Worm (Caenorhabditis elegans): ENCODE measurements around the gene pcca-1.
A peak's percentile ranks its signal among the peaks of the same experiment; 100 is the strongest.
"Not testable (repeated sequence)": the region's sequence is repeated elsewhere in the genome, so short reads cannot be mapped to it uniquely, and the experiment has no call there.

pcca-1 gene

DNA sequence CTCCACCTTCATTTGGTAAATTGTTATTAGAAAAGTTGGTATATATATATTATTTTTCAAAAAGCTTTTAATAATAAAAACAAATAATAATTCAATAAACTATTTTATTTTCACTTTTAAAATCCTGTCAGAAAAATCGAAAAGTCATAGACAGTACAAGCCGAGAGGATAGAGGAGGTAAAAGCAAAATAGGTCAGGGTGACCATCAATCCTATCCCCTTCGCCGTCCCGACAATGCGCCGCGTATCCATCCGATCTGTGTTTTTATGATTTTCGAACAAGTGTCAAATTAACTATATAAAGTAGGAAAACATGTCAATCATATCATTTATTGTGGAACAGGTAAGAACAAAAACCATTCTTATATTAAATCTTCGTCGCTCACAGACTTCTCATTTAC, 4.6 kb upstream of the pcca-1 start:
- TF ChIP-seq nhr-2 (tag; optimal IDR thresholded peaks at IDR 0.05): no peak
- TF ChIP-seq blmp-1 (tag; optimal IDR thresholded peaks at IDR 0.05): peak; percentile 46

DNA sequence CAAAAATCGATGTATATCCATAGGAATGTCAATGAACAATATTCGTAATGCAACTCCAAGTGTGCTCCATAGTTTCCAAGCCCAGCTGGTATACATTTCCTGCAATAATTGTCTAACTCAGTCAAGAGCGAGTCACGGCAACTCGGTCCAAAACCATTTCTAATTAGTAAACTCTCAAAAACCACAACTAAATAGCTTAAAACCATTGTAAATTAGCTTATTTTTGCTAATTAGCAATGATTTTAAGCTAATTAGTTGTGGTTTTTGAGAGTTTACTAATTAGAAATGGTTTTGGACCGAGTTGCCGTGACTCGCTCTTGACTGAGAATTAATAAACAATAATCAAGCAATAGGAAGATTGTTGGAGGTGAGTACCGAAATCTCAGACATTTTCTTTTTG, 4.0 kb upstream of the pcca-1 start, which contains the start of gene dhs-29:
Gene dhs-29 (minus strand): TSS at position 101 of the 400 bp plus-strand sequence.
- not testable (repeated sequence) for TF ChIP-seq ceh-39 (tag; optimal IDR thresholded peaks at IDR 0.05); snpc-4 (tag; optimal IDR thresholded peaks at IDR 0.05); ceh-83 (GFP tag; optimal IDR thresholded peaks at IDR 0.05)

ce11 chrX:7664419-7664818, 3.6 kb upstream of the pcca-1 start:
- TF ChIP-seq sem-2 (GFP tag; optimal IDR thresholded peaks at IDR 0.05) (no peak), ceh-39 (tag; optimal IDR thresholded peaks at IDR 0.05) (no peak), sptf-1 (tag; optimal IDR thresholded peaks at IDR 0.05) (no peak), mep-1 (tag; optimal IDR thresholded peaks at IDR 0.05) (no peak), zip-8 (tag; optimal IDR thresholded peaks at IDR 0.05) (no peak)

DNA sequence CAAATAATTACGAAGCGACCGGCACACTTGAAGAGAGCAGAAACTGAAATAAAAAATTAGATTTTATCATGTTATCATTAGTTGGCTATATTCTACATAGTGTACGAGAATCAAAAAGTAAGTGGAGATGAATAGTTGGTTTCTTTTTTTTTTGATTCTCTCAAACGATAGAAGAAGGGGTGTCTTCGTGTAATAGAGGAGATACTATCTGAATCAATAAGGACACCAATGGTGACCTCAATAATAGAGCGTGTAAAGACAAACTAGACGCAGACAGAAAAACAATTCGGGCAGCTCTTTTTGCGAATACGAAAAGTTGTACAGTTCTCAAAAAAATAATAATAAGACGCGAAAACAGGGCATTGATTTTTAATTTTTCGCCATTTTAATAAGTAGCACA, 1.7 kb upstream of the pcca-1 start:
- TF ChIP-seq unc-39 (tag; optimal IDR thresholded peaks at IDR 0.05): no peak
- peak; percentile 35 for TF ChIP-seq elt-1 (tag; optimal IDR thresholded peaks at IDR 0.05; ENCODE audit: borderline replicate concordance, insufficient read depth)
- no peak for TF ChIP-seq cnd-1 (tag; optimal IDR thresholded peaks at IDR 0.05)
- no peak for TF ChIP-seq nhr-237 (tag; optimal IDR thresholded peaks at IDR 0.05)
- no peak for TF ChIP-seq zip-8 (tag; optimal IDR thresholded peaks at IDR 0.05)

ce11 chrX:7661628-7662027, 842 bp upstream of the pcca-1 start:
- TF ChIP-seq ces-1 (GFP tag; optimal IDR thresholded peaks at IDR 0.05): no peak
- TF ChIP-seq ham-2 (GFP tag; optimal IDR thresholded peaks at IDR 0.05): no peak
- no peak for TF ChIP-seq blmp-1 (tag; optimal IDR thresholded peaks at IDR 0.05)
- peak; percentile 47 for TF ChIP-seq hlh-1 (tag; optimal IDR thresholded peaks at IDR 0.05)
- TF ChIP-seq unc-62 (GFP tag; optimal IDR thresholded peaks at IDR 0.05): peak; percentile 28
- TF ChIP-seq pha-4 (tag; optimal IDR thresholded peaks at IDR 0.05): peak; percentile 39
- TF ChIP-seq mep-1 (tag; optimal IDR thresholded peaks at IDR 0.05): peak; percentile 50
- TF ChIP-seq ceh-83 (GFP tag; optimal IDR thresholded peaks at IDR 0.05): no peak

DNA sequence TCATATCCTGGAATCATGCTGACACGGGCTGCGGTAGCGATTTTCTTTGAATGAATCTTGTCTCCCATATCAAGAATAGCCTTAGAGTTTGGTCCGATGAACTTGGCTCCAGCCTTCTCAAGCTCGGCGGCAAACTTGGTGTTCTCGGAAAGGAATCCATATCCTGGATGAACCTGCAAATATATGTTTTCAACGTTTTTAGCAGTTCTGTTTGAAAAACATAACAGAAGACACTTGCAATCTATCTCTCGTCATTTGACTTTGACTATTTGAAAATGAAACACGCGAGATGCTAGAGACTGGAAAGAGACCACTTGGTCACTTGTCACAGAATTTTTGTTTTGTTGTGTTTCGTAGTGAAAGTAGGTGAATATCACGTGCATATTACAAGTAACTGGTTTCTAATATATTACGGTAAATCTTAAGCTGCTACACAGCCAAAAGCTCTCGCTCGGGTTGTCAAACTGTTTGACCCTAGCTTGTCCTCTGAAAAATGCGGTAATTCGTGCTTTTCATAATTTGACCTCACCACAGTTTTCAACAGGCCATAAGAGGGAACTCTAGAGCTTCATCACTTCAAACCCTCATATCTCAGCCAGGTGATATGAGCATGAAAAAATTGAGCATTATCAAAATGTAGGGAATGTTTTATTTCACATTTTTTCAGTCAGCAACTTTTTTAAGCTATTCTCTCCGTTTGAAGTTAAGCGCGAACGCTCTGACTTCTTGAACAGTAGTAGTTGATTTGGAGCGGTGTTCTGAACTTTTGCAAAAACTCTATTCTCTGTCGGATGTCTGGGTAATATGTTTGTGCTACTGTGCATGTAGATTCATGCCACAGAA, 974 bp downstream of the pcca-1 start:
- TF ChIP-seq mep-1 (tag; optimal IDR thresholded peaks at IDR 0.05) (no peak), unc-39 (tag; optimal IDR thresholded peaks at IDR 0.05) (no peak), ham-2 (GFP tag; optimal IDR thresholded peaks at IDR 0.05) (no peak), zip-8 (tag; optimal IDR thresholded peaks at IDR 0.05) (no peak), hlh-1 (tag; optimal IDR thresholded peaks at IDR 0.05) (no peak), ztf-11 (tag; optimal IDR thresholded peaks at IDR 0.05) (no peak)

DNA sequence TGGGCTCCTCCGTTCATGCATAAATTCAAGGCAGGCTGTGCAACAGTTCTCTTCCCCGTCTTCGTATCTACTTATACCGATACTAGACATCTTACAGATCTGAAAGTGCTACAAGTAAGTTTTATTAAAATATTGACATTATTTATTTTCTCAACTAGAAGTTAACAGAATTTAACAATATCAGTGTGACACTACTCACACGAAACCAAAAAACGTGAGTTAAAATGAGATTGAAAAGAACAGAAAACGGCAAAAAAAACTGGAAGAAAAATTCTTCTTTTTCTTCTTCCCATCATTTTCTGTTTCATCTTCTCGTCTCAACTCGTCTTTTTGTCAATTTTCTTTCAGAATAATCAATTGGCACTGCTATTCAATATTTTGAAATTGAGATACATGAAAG, 3.9 kb downstream of the pcca-1 start, which contains the start of gene F27D9.12:
Gene F27D9.12 (minus strand): TSS at position 101 of the 400 bp plus-strand sequence.
- TF ChIP-seq mls-2 (tag; optimal IDR thresholded peaks at IDR 0.05): no peak
- no peak for TF ChIP-seq zip-8 (tag; optimal IDR thresholded peaks at IDR 0.05)
- no peak for TF ChIP-seq hlh-1 (tag; optimal IDR thresholded peaks at IDR 0.05)
- TF ChIP-seq unc-62 (GFP tag; optimal IDR thresholded peaks at IDR 0.05): no peak
- TF ChIP-seq nhr-28 (tag; optimal IDR thresholded peaks at IDR 0.05): no peak
- no peak for TF ChIP-seq unc-39 (tag; optimal IDR thresholded peaks at IDR 0.05)
- TF ChIP-seq elt-3 (tag; optimal IDR thresholded peaks at IDR 0.05): no peak
- TF ChIP-seq flh-1 (GFP tag; optimal IDR thresholded peaks at IDR 0.05): no peak
- TF ChIP-seq lin-32 (GFP tag; optimal IDR thresholded peaks at IDR 0.05): no peak
- TF ChIP-seq nhr-2 (tag; optimal IDR thresholded peaks at IDR 0.05): no peak
- TF ChIP-seq ham-2 (GFP tag; optimal IDR thresholded peaks at IDR 0.05): no peak
- no peak for TF ChIP-seq pha-4 (tag; optimal IDR thresholded peaks at IDR 0.05)
- TF ChIP-seq ceh-39 (tag; optimal IDR thresholded peaks at IDR 0.05): no peak

Data from whole organism, mixed stage, embryonic.